Worm (Caenorhabditis elegans) whole organism, young adult: ENCODE data around the gene rrp-8.
A peak's percentile ranks its signal among the peaks of the same experiment; 100 is the strongest.

ENCODE experiments used
- B0019.2 ChIP-seq: fragments of 200-800 bp; sonication (Bioruptor generic); conservative IDR thresholded peaks from 2 replicates; pipeline ENCODE4 v1.3.6; 2022; ENCODE audit warnings: missing genetic modification reagents, missing genetic modification characterization, missing compliant biosample characterization
- B0336.3 ChIP-seq: fragments of 200-800 bp; sonication (Bioruptor generic); IDR thresholded peaks from 2 replicates; pipeline ENCODE4 v1.3.6; 2022; ENCODE audit warnings: missing genetic modification characterization, missing compliant biosample characterization
- D2030.7 ChIP-seq: fragments of 200-800 bp; sonication (Bioruptor generic); IDR thresholded peaks from 2 replicates; pipeline ENCODE4 v1.3.6; 2022; ENCODE audit warnings: missing genetic modification reagents, missing genetic modification characterization, missing compliant biosample characterization
- F37B4.10 ChIP-seq: fragments of 200-800 bp; sonication (Bioruptor generic); IDR thresholded peaks from 2 replicates; pipeline ENCODE4 v1.3.6; 2022; ENCODE audit warnings: missing genetic modification characterization, missing compliant biosample characterization
- F49E8.2 ChIP-seq: sonication (generic microtip); optimal IDR thresholded peaks from 3 replicates; lab custom pipeline; 2017; ENCODE audit warnings: missing genetic modification characterization, mild to moderate bottlenecking, missing compliant biosample characterization, antibody characterized with exemption, moderate library complexity; ENCODE audit not compliant: insufficient read depth
- F55B11.4 ChIP-seq: sonication (generic microtip); optimal IDR thresholded peaks from 2 replicates; lab custom pipeline; 2016; ENCODE audit warnings: missing compliant biosample characterization, missing genetic modification characterization, borderline replicate concordance; ENCODE audit not compliant: insufficient read depth
- T07F8.4 ChIP-seq: sonication (generic microtip); optimal IDR thresholded peaks from 2 replicates; lab custom pipeline; 2016; ENCODE audit warnings: mild to moderate bottlenecking, missing genetic modification characterization, moderate library complexity, missing compliant biosample characterization
- Y56A3A.18 ChIP-seq: fragments of 200-800 bp; sonication (Bioruptor generic); IDR thresholded peaks from 2 replicates; pipeline ENCODE4 v1.3.6; 2022; ENCODE audit warnings: missing genetic modification reagents, missing genetic modification characterization, missing compliant biosample characterization
- Y67H2A.10 ChIP-seq: fragments of 200-800 bp; sonication (Bioruptor generic); conservative IDR thresholded peaks from 2 replicates; pipeline ENCODE4 v1.3.6; 2022; ENCODE audit warnings: missing genetic modification reagents, missing genetic modification characterization, missing compliant biosample characterization
- Y79H2A.3 ChIP-seq: fragments of 200-800 bp; sonication (Bioruptor generic); conservative IDR thresholded peaks from 2 replicates; pipeline ENCODE4 v1.3.6; 2022; ENCODE audit warnings: missing genetic modification reagents, missing genetic modification characterization, missing compliant biosample characterization
- Y95B8A.8 ChIP-seq: fragments of 200-800 bp; sonication (Bioruptor generic); IDR thresholded peaks from 2 replicates; pipeline ENCODE4 v1.3.6; 2022; ENCODE audit warnings: missing genetic modification reagents, missing genetic modification characterization, missing compliant biosample characterization
- aptf-3 ChIP-seq: fragments of 200-800 bp; sonication (Bioruptor generic); IDR thresholded peaks from 2 replicates; pipeline ENCODE4 v1.3.6; 2022; ENCODE audit warnings: missing genetic modification characterization, missing compliant biosample characterization
- attf-3 ChIP-seq: fragments of 200-800 bp; sonication (Bioruptor generic); conservative IDR thresholded peaks from 2 replicates; pipeline ENCODE4 v1.3.6; 2022; ENCODE audit warnings: missing genetic modification reagents, missing genetic modification characterization, missing compliant biosample characterization
- attf-5 ChIP-seq: fragments of 200-800 bp; sonication (Bioruptor generic); optimal IDR thresholded peaks from 2 replicates; lab custom pipeline; 2018; ENCODE audit warnings: mild to moderate bottlenecking, missing genetic modification characterization, missing compliant biosample characterization
- ccch-3 ChIP-seq: fragments of 200-800 bp; sonication (Bioruptor generic); optimal IDR thresholded peaks from 2 replicates; lab custom pipeline; 2018; ENCODE audit warnings: mild to moderate bottlenecking, missing genetic modification characterization, missing compliant biosample characterization
- ceh-27 ChIP-seq: fragments of 200-800 bp; sonication (Bioruptor generic); optimal IDR thresholded peaks from 2 replicates; lab custom pipeline; 2018; ENCODE audit warnings: mild to moderate bottlenecking, missing genetic modification characterization, moderate library complexity, missing compliant biosample characterization
- ceh-40 ChIP-seq: fragments of 200-800 bp; sonication (Bioruptor generic); IDR thresholded peaks from 2 replicates; pipeline ENCODE4 v1.3.6; 2022; ENCODE audit warnings: missing genetic modification characterization, missing compliant biosample characterization
- ceh-91 ChIP-seq: fragments of 200-800 bp; sonication (Bioruptor generic); IDR thresholded peaks from 2 replicates; pipeline ENCODE4 v1.3.6; 2022; ENCODE audit warnings: missing genetic modification reagents, missing genetic modification characterization, missing compliant biosample characterization
- dox-1 ChIP-seq: fragments of 200-800 bp; sonication (Bioruptor generic); IDR thresholded peaks from 2 replicates; pipeline ENCODE4 v1.3.6; 2022; ENCODE audit warnings: missing genetic modification reagents, missing genetic modification characterization, missing compliant biosample characterization
- dpl-1 ChIP-seq: fragments of 150-350 bp; optimal IDR thresholded peaks from 2 replicates; lab custom pipeline; 2014; ENCODE audit warnings: missing biosample characterization, missing genetic modification reagents, missing genetic modification characterization
- efl-1 ChIP-seq: fragments of 150-350 bp; optimal IDR thresholded peaks from 2 replicates; lab custom pipeline; 2014; ENCODE audit warnings: missing biosample characterization, missing genetic modification reagents, missing genetic modification characterization
- ekl-4 ChIP-seq: fragments of 200-800 bp; sonication (Bioruptor generic); IDR thresholded peaks from 2 replicates; pipeline ENCODE4 v1.3.6; 2022; ENCODE audit warnings: missing genetic modification reagents, missing genetic modification characterization, missing compliant biosample characterization
- fkh-3 ChIP-seq: sonication (generic microtip); optimal IDR thresholded peaks from 2 replicates; lab custom pipeline; 2016; ENCODE audit warnings: mild to moderate bottlenecking, missing genetic modification characterization, missing compliant biosample characterization
- hmg-20 ChIP-seq: fragments of 200-800 bp; sonication (Bioruptor generic); IDR thresholded peaks from 2 replicates; pipeline ENCODE4 v1.3.6; 2022; ENCODE audit warnings: missing genetic modification reagents, missing genetic modification characterization, missing compliant biosample characterization
- hrde-1 ChIP-seq: sonication (generic microtip); optimal IDR thresholded peaks from 2 replicates; lab custom pipeline; 2016; ENCODE audit warnings: missing genetic modification characterization, mild to moderate bottlenecking, missing compliant biosample characterization, moderate library complexity, missing genotype, missing genetic modification reagents, borderline replicate concordance
- hsf-1 ChIP-seq: fragments of 200-800 bp; sonication (Bioruptor generic); IDR thresholded peaks from 2 replicates; pipeline ENCODE4 v1.3.6; 2022; ENCODE audit warnings: missing genetic modification reagents, missing genetic modification characterization, missing compliant biosample characterization
- let-526 ChIP-seq: fragments of 200-800 bp; sonication (Bioruptor generic); IDR thresholded peaks from 2 replicates; pipeline ENCODE4 v1.3.6; 2022; ENCODE audit warnings: missing genetic modification reagents, missing genetic modification characterization, missing compliant biosample characterization
- let-607 ChIP-seq, 2 experiments: fragments of 200-800 bp in 1 of 2; sonication (Bioruptor generic) in 1 of 2; sonication (generic microtip) in 1 of 2; optimal IDR thresholded peaks; 2 replicates each; lab custom pipeline; 2016 to 2018; ENCODE audit warnings: mild to moderate bottlenecking in 2 of 2, missing compliant biosample characterization in 2 of 2, missing genetic modification characterization in 2 of 2, moderate library complexity in 2 of 2, missing genotype in 1 of 2
- lin-26 ChIP-seq: fragments of 200-800 bp; sonication (Bioruptor generic); IDR thresholded peaks from 2 replicates; pipeline ENCODE4 v1.3.6; 2022; ENCODE audit warnings: missing genetic modification reagents, missing genetic modification characterization, missing compliant biosample characterization
- lin-40 ChIP-seq: sonication (generic microtip); optimal IDR thresholded peaks from 2 replicates; lab custom pipeline; 2016; ENCODE audit warnings: missing genetic modification characterization, mild to moderate bottlenecking, missing compliant biosample characterization, missing genotype, missing genetic modification reagents
- lin-54 ChIP-seq: fragments of 200-800 bp; sonication (Bioruptor generic); optimal IDR thresholded peaks from 2 replicates; lab custom pipeline; 2018; ENCODE audit warnings: mild to moderate bottlenecking, missing genetic modification characterization, missing compliant biosample characterization
- lsy-27 ChIP-seq: sonication (generic microtip); optimal IDR thresholded peaks from 2 replicates; lab custom pipeline; 2017; ENCODE audit warnings: missing genetic modification characterization, mild to moderate bottlenecking, missing compliant biosample characterization, antibody characterized with exemption, missing genotype, borderline replicate concordance; ENCODE audit not compliant: insufficient read depth
- madf-3 ChIP-seq: fragments of 200-800 bp; sonication (Bioruptor generic); IDR thresholded peaks from 2 replicates; pipeline ENCODE4 v1.3.6; 2022; ENCODE audit warnings: missing genetic modification reagents, missing genetic modification characterization, missing compliant biosample characterization
- madf-6 ChIP-seq: fragments of 200-800 bp; sonication (Bioruptor generic); IDR thresholded peaks from 2 replicates; pipeline ENCODE4 v1.3.6; 2022; ENCODE audit warnings: missing genetic modification reagents, missing genetic modification characterization, missing compliant biosample characterization
- madf-8 ChIP-seq: fragments of 200-800 bp; sonication (Bioruptor generic); conservative IDR thresholded peaks from 2 replicates; pipeline ENCODE4 v1.3.6; 2022; ENCODE audit warnings: missing genetic modification reagents, missing genetic modification characterization, missing compliant biosample characterization
- mes-4 ChIP-seq: sonication (generic microtip); optimal IDR thresholded peaks from 2 replicates; lab custom pipeline; 2016; ENCODE audit warnings: missing genotype, missing genetic modification characterization, missing compliant biosample characterization
- nhr-120 ChIP-seq: fragments of 200-800 bp; sonication (Bioruptor generic); IDR thresholded peaks from 2 replicates; pipeline ENCODE4 v1.3.6; 2022; ENCODE audit warnings: missing genetic modification characterization, missing compliant biosample characterization
- nhr-179 ChIP-seq: sonication (generic microtip); optimal IDR thresholded peaks from 2 replicates; lab custom pipeline; 2016; ENCODE audit warnings: mild to moderate bottlenecking, missing genetic modification characterization, missing compliant biosample characterization
- nhr-90 ChIP-seq: sonication (generic microtip); optimal IDR thresholded peaks from 2 replicates; lab custom pipeline; 2016; ENCODE audit warnings: missing genotype, mild to moderate bottlenecking, missing genetic modification characterization, missing compliant biosample characterization
- pha-4 ChIP-seq: fragments of 150-350 bp; sonication (generic microtip); optimal IDR thresholded peaks from 2 replicates; lab custom pipeline; 2014; ENCODE audit warnings: missing biosample characterization, missing genetic modification reagents, missing genetic modification characterization
- rcor-1 ChIP-seq: fragments of 200-800 bp; sonication (Bioruptor generic); IDR thresholded peaks from 2 replicates; pipeline ENCODE4 v1.3.6; 2022; ENCODE audit warnings: missing genetic modification reagents, missing genetic modification characterization, missing compliant biosample characterization
- snpc-3.4 ChIP-seq: sonication (generic microtip); optimal IDR thresholded peaks from 2 replicates; lab custom pipeline; 2017; ENCODE audit warnings: missing genetic modification characterization, mild to moderate bottlenecking, missing compliant biosample characterization, antibody characterized with exemption, moderate library complexity, missing genotype, missing genetic modification reagents
- snpc-4 ChIP-seq, 5 experiments: fragments of 150-350 bp in 1 of 5; sonication (generic microtip) in 4 of 5; optimal IDR thresholded peaks; 2 replicates each; lab custom pipeline; 2014 to 2018; ENCODE audit warnings: missing genetic modification characterization in 5 of 5, missing biosample characterization in 3 of 5, antibody characterized with exemption in 2 of 5, mild to moderate bottlenecking in 2 of 5, missing compliant biosample characterization in 2 of 5, missing genotype in 2 of 5, moderate library complexity in 2 of 5, missing genetic modification reagents in 1 of 5
- tbx-9 ChIP-seq: sonication (generic microtip); optimal IDR thresholded peaks from 2 replicates; lab custom pipeline; 2016; ENCODE audit warnings: borderline replicate concordance, missing genetic modification characterization, inconsistent platforms, missing compliant biosample characterization
- ztf-18 ChIP-seq: sonication (generic microtip); optimal IDR thresholded peaks from 2 replicates; lab custom pipeline; 2016; ENCODE audit warnings: missing genotype, mild to moderate bottlenecking, missing genetic modification characterization, missing compliant biosample characterization
- ztf-22 ChIP-seq: fragments of 200-800 bp; sonication (Bioruptor generic); optimal IDR thresholded peaks from 2 replicates; lab custom pipeline; 2018; ENCODE audit warnings: mild to moderate bottlenecking, missing genetic modification characterization, moderate library complexity, missing compliant biosample characterization
- ztf-26 ChIP-seq: sonication (generic microtip); optimal IDR thresholded peaks from 2 replicates; lab custom pipeline; 2017; ENCODE audit warnings: missing genetic modification characterization, missing compliant biosample characterization

rrp-8 gene

DNA sequence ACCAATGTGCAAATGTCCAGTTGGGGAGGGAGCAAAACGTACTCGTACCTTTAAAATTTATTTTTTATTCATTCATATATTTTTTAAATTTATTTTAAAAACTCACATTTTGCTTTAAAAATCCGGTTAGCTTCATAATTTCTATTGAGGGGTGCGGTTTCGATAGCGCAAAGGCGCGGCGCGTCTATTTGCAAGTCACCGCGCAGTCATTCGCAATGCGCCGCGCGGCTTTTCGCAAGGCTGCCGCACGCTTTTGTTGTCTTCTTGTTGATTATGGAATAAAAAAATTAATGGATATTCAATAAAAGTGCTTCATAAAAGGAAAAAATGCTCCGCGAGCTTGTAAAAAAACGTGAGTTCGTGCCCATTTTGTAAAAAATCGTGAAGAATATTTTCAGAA lies 6.1 kb upstream of the rrp-8 start, which contains the start of the genes ears-2 and uncp-18 (continued):
- TF ChIP-seq Y67H2A.10 (GFP tag; lab: Robert Waterston, UW) (peak; percentile 84), snpc-3.4 (tag; lab: Kevin White, UChicago) (peak; percentile 85), pha-4 (no peak), B0336.3 (GFP tag; lab: Robert Waterston, UW) (peak; percentile 93), madf-6 (GFP tag; lab: Robert Waterston, UW) (peak; percentile 65), T07F8.4 (peak; percentile 74), madf-3 (GFP tag; lab: Robert Waterston, UW) (peak; percentile 79; the same call in 1 of the 2 replicates), ceh-40 (GFP tag; lab: Robert Waterston, UW) (no peak), nhr-179 (tag; lab: Kevin White, UChicago) (no peak), hmg-20 (GFP tag; lab: Robert Waterston, UW) (peak; percentile 49; the same call in 1 of the 2 replicates), hrde-1 (peak; percentile 34), Y95B8A.8 (GFP tag; lab: Robert Waterston, UW) (peak; percentile 88), ekl-4 (GFP tag; lab: Robert Waterston, UW) (peak; percentile 73), F55B11.4 (no peak), ceh-91 (GFP tag; lab: Robert Waterston, UW) (peak; percentile 82), F37B4.10 (GFP tag; lab: Robert Waterston, UW) (no peak), snpc-4 (GFP tag; optimal IDR thresholded peaks at IDR 0.05; lab: Kevin White, UChicago) (peak; percentile 43), snpc-4 (tag; optimal IDR thresholded peaks at IDR 0.05; lab: Kevin White, UChicago) (peak; percentile 58 to 88 (median 74)), dox-1 (peak; percentile 97), attf-3 (GFP tag; lab: Robert Waterston, UW) (peak; percentile 77), let-607 (tag; optimal IDR thresholded peaks at IDR 0.05; lab: Kevin White, UChicago) (peak in 1 of 2 experiments; percentile 77), nhr-90 (tag; lab: Kevin White, UChicago) (peak; percentile 68), tbx-9 (tag; lab: Kevin White, UChicago) (no peak), B0019.2 (GFP tag; lab: Robert Waterston, UW) (peak; percentile 65; the same call in 1 of the 2 replicates), ceh-27 (GFP tag; lab: Kevin White, UChicago) (peak; percentile 93), lin-40 (tag; lab: Kevin White, UChicago) (peak; percentile 89), lsy-27 (no peak), fkh-3 (tag; lab: Kevin White, UChicago) (peak; percentile 5), Y79H2A.3 (peak; percentile 71; the same call in 1 of the 2 replicates), ztf-18 (tag; lab: Kevin White, UChicago) (peak; percentile 63), efl-1 (peak; percentile 34), attf-5 (peak; percentile 98), D2030.7 (GFP tag; lab: Robert Waterston, UW) (peak; percentile 93), madf-8 (GFP tag; lab: Robert Waterston, UW) (0 out of 2 replicates have a peak, but pooled peaks have one; percentile 22), dpl-1 (GFP tag; lab: Kevin White, UChicago) (peak; percentile 46), lin-54 (peak; percentile 85), ztf-26 (tag; lab: Kevin White, UChicago) (peak; percentile 56), hsf-1 (GFP tag; lab: Robert Waterston, UW) (peak; percentile 65), mes-4 (tag; lab: Kevin White, UChicago) (no peak), lin-26 (peak; percentile 67; the same call in 1 of the 2 replicates), F49E8.2 (tag; lab: Kevin White, UChicago) (peak; percentile 84), let-526 (GFP tag; lab: Robert Waterston, UW) (0 out of 2 replicates have a peak, but pooled peaks have one; percentile 69), aptf-3 (GFP tag; lab: Robert Waterston, UW) (no peak), nhr-120 (GFP tag; lab: Robert Waterston, UW) (no peak), ccch-3 (GFP tag; lab: Kevin White, UChicago) (no peak), Y56A3A.18 (GFP tag; lab: Robert Waterston, UW) (no peak), rcor-1 (GFP tag; lab: Robert Waterston, UW) (peak; percentile 87), ztf-22 (GFP tag; lab: Kevin White, UChicago) (peak; percentile 28)
